Fruit fly (Drosophila melanogaster) whole organism, embryonic: ENCODE measurements around the gene CG3408.

ENCODE experiments used
- ATbp ChIP-seq: fragments of 200-800 bp; sonication (Bioruptor generic); optimal IDR thresholded peaks from 2 replicates; lab custom pipeline; 2017; ENCODE audit warnings: missing biosample characterization, mild to moderate bottlenecking, missing genetic modification characterization, missing genetic modification reagents
- B-H1 ChIP-seq: fragments of 200-800 bp; sonication (Bioruptor generic); IDR thresholded peaks from 3 replicates; pipeline ENCODE4 v1.3.6; 2022; ENCODE audit warnings: missing biosample characterization, missing genetic modification characterization
- BtbVII ChIP-seq: fragments of 200-800 bp; sonication (Bioruptor generic); optimal IDR thresholded peaks from 3 replicates; lab custom pipeline; 2017; ENCODE audit warnings: missing biosample characterization, mild to moderate bottlenecking, missing genetic modification characterization
- CG10366 ChIP-seq: fragments of 200-800 bp; sonication (Bioruptor generic); IDR thresholded peaks from 2 replicates; pipeline ENCODE4 v1.3.6; 2022; ENCODE audit warnings: missing biosample characterization, missing genetic modification characterization
- CG11456 ChIP-seq: fragments of 200-800 bp; sonication (Bioruptor generic); IDR thresholded peaks from 3 replicates; pipeline ENCODE4 v1.3.6; 2022; ENCODE audit warnings: missing biosample characterization, missing genetic modification characterization
- CG12236 ChIP-seq: fragments of 200-800 bp; sonication (Bioruptor generic); optimal IDR thresholded peaks from 2 replicates; lab custom pipeline; 2016; ENCODE audit warnings: missing biosample characterization, missing genetic modification characterization
- CG14860 ChIP-seq: fragments of 200-800 bp; sonication (Bioruptor generic); IDR thresholded peaks from 3 replicates; pipeline ENCODE4 v1.3.6; 2022; ENCODE audit warnings: missing biosample characterization, missing genetic modification characterization; ENCODE audit not compliant: partially characterized antibody
- CG15073 ChIP-seq: fragments of 200-800 bp; sonication (Bioruptor generic); optimal IDR thresholded peaks from 2 replicates; lab custom pipeline; 2016; ENCODE audit warnings: missing biosample characterization, missing genetic modification characterization
- CG15269 ChIP-seq: fragments of 200-800 bp; sonication (Bioruptor generic); optimal IDR thresholded peaks from 2 replicates; lab custom pipeline; 2018; ENCODE audit warnings: missing biosample characterization, mild to moderate bottlenecking, missing genetic modification characterization, moderate library complexity
- CG17186 ChIP-seq: fragments of 200-800 bp; sonication (Bioruptor generic); optimal IDR thresholded peaks from 3 replicates; lab custom pipeline; 2017; ENCODE audit warnings: missing biosample characterization, missing genetic modification reagents, missing genetic modification characterization
- CG17829 ChIP-seq: fragments of 200-800 bp; optimal IDR thresholded peaks from 2 replicates; lab custom pipeline; 2019; ENCODE audit warnings: missing biosample characterization, mild to moderate bottlenecking, missing genetic modification characterization, moderate library complexity
- CG18262 ChIP-seq: fragments of 200-800 bp; optimal IDR thresholded peaks from 3 replicates; lab custom pipeline; 2019; ENCODE audit warnings: missing biosample characterization, mild to moderate bottlenecking, missing genetic modification characterization, moderate library complexity
- CG18619 ChIP-seq: fragments of 200-800 bp; sonication (Bioruptor generic); optimal IDR thresholded peaks from 3 replicates; lab custom pipeline; 2017; ENCODE audit warnings: missing biosample characterization, mild to moderate bottlenecking, missing genetic modification characterization
- CG18764 ChIP-seq: fragments of 200-800 bp; sonication (Bioruptor generic); optimal IDR thresholded peaks from 3 replicates; lab custom pipeline; 2016; ENCODE audit warnings: missing biosample characterization, missing genetic modification characterization
- CG2120 ChIP-seq: fragments of 200-800 bp; sonication (Bioruptor generic); optimal IDR thresholded peaks from 3 replicates; lab custom pipeline; 2016; ENCODE audit warnings: missing biosample characterization, missing genetic modification characterization
- CG6813 ChIP-seq: fragments of 200-800 bp; sonication (Bioruptor generic); optimal IDR thresholded peaks from 2 replicates; lab custom pipeline; 2017; ENCODE audit warnings: missing biosample characterization, missing genetic modification characterization, mild to moderate bottlenecking, moderate library complexity, missing genetic modification reagents
- CG6854 ChIP-seq: fragments of 200-800 bp; sonication (Bioruptor generic); optimal IDR thresholded peaks from 3 replicates; lab custom pipeline; 2017; ENCODE audit warnings: missing biosample characterization, mild to moderate bottlenecking, missing genetic modification characterization
- CG7745 ChIP-seq: fragments of 200-800 bp; sonication (Bioruptor generic); optimal IDR thresholded peaks from 2 replicates; lab custom pipeline; 2018; ENCODE audit warnings: missing biosample characterization, mild to moderate bottlenecking, missing genetic modification characterization, moderate library complexity
- CG8290 ChIP-seq, 3 experiments: fragments of 200-800 bp; sonication (Bioruptor generic); optimal IDR thresholded peaks; 2 replicates each; lab custom pipeline; 2016 to 2019; ENCODE audit warnings: missing biosample characterization in 3 of 3, missing genetic modification characterization in 3 of 3, mild to moderate bottlenecking in 2 of 3, moderate library complexity in 1 of 3
- Drgx ChIP-seq: fragments of 200-800 bp; sonication (Bioruptor generic); IDR thresholded peaks from 2 replicates; pipeline ENCODE4 v1.3.6; 2022; ENCODE audit warnings: missing biosample characterization, missing genetic modification characterization
- Eip74EF ChIP-seq, 2 experiments: fragments of 200-800 bp in 1 of 2; fragments of >200 bp in 1 of 2; sonication (Bioruptor generic) in 1 of 2; optimal IDR thresholded peaks; 2 replicates each; lab custom pipeline; 2017 to 2019; ENCODE audit warnings: missing biosample characterization in 2 of 2, missing genetic modification characterization in 2 of 2, mild to moderate bottlenecking in 1 of 2, moderate library complexity in 1 of 2
- Fer1 ChIP-seq: fragments of 200-800 bp; sonication (Bioruptor generic); optimal IDR thresholded peaks from 2 replicates; lab custom pipeline; 2017; ENCODE audit warnings: missing biosample characterization, mild to moderate bottlenecking, missing genetic modification characterization
- Fer2 ChIP-seq: fragments of 200-800 bp; sonication (Bioruptor generic); optimal IDR thresholded peaks from 2 replicates; lab custom pipeline; 2018; ENCODE audit warnings: missing biosample characterization, mild to moderate bottlenecking, missing genetic modification characterization, moderate library complexity
- Hand ChIP-seq: fragments of 200-800 bp; sonication (Bioruptor generic); optimal IDR thresholded peaks from 2 replicates; lab custom pipeline; 2017; ENCODE audit warnings: mild to moderate bottlenecking, missing biosample characterization, missing genetic modification reagents, missing genetic modification characterization
- Jarid2 ChIP-seq: fragments of 200-800 bp; sonication (Bioruptor generic); optimal IDR thresholded peaks from 3 replicates; lab custom pipeline; 2017; ENCODE audit warnings: mild to moderate bottlenecking, missing biosample characterization, missing genetic modification reagents, missing genetic modification characterization
- Lpt ChIP-seq: fragments of >200 bp; optimal IDR thresholded peaks from 2 replicates; lab custom pipeline; 2018; ENCODE audit warnings: missing biosample characterization, missing genetic modification characterization
- MTF-1 ChIP-seq: fragments of 200-800 bp; sonication (Bioruptor generic); optimal IDR thresholded peaks from 2 replicates; lab custom pipeline; 2018; ENCODE audit warnings: missing biosample characterization, mild to moderate bottlenecking, missing genetic modification characterization, borderline replicate concordance
- bigmax ChIP-seq: fragments of 200-800 bp; sonication (Bioruptor generic); optimal IDR thresholded peaks from 2 replicates; lab custom pipeline; 2018; ENCODE audit warnings: missing biosample characterization, mild to moderate bottlenecking, missing genetic modification characterization
- chinmo ChIP-seq: fragments of 200-800 bp; sonication (Bioruptor generic); IDR thresholded peaks from 4 replicates; pipeline ENCODE4 v1.3.6; 2022; ENCODE audit warnings: missing biosample characterization, missing genetic modification characterization; ENCODE audit not compliant: partially characterized antibody
- chm ChIP-seq: fragments of 200-800 bp; sonication (Bioruptor generic); IDR thresholded peaks from 2 replicates; pipeline ENCODE4 v1.3.6; 2022; ENCODE audit warnings: missing biosample characterization, missing genetic modification characterization
- ci ChIP-seq: fragments of 200-800 bp; sonication (Bioruptor generic); IDR thresholded peaks from 3 replicates; pipeline ENCODE4 v1.3.6; 2022; ENCODE audit warnings: missing biosample characterization, missing genetic modification characterization
- esg ChIP-seq: fragments of 200-800 bp; sonication (Bioruptor generic); conservative IDR thresholded peaks from 2 replicates; pipeline ENCODE4 v1.3.6; 2022; ENCODE audit warnings: missing biosample characterization, missing genetic modification characterization
- fd102C ChIP-seq: fragments of 200-800 bp; sonication (Bioruptor generic); optimal IDR thresholded peaks from 2 replicates; lab custom pipeline; 2018; ENCODE audit warnings: missing biosample characterization, mild to moderate bottlenecking, missing genetic modification characterization, moderate library complexity
- gsb-n ChIP-seq: fragments of 200-800 bp; sonication (Bioruptor generic); optimal IDR thresholded peaks from 3 replicates; lab custom pipeline; 2018; ENCODE audit warnings: missing biosample characterization, mild to moderate bottlenecking, missing genetic modification characterization
- kah ChIP-seq: fragments of 200-800 bp; sonication (Bioruptor generic); optimal IDR thresholded peaks from 2 replicates; lab custom pipeline; 2018; ENCODE audit warnings: missing biosample characterization, mild to moderate bottlenecking, missing genetic modification characterization
- ken ChIP-seq: fragments of 200-800 bp; sonication (Bioruptor generic); IDR thresholded peaks from 3 replicates; pipeline ENCODE4 v1.3.6; 2022; ENCODE audit warnings: missing biosample characterization, missing genetic modification characterization
- kni ChIP-seq: fragments of 200-800 bp; sonication (Bioruptor generic); optimal IDR thresholded peaks from 3 replicates; lab custom pipeline; 2017; ENCODE audit warnings: mild to moderate bottlenecking, missing biosample characterization, missing genetic modification reagents, missing genetic modification characterization
- nau ChIP-seq: fragments of 200-800 bp; sonication (Bioruptor generic); optimal IDR thresholded peaks from 3 replicates; lab custom pipeline; 2017; ENCODE audit warnings: missing biosample characterization, mild to moderate bottlenecking, missing genetic modification characterization, missing genetic modification reagents
- oc ChIP-seq: fragments of 200-800 bp; sonication (Bioruptor generic); optimal IDR thresholded peaks from 2 replicates; lab custom pipeline; 2018; ENCODE audit warnings: missing biosample characterization, mild to moderate bottlenecking, missing genetic modification characterization, moderate library complexity
- pb ChIP-seq: fragments of 200-800 bp; sonication (Bioruptor generic); optimal IDR thresholded peaks from 3 replicates; lab custom pipeline; 2016; ENCODE audit warnings: missing biosample characterization, missing genetic modification characterization
- prd ChIP-seq, 3 experiments: fragments of >200 bp in 2 of 3; fragments of 200-800 bp in 1 of 3; sonication (Bioruptor generic) in 1 of 3; optimal IDR thresholded peaks in 2 of 3; IDR thresholded peaks in 1 of 3; 2 replicates in 2 of 3; 3 replicates in 1 of 3; pipeline versions ENCODE4 v1.3.6 to Lab custom; 2017 to 2022; ENCODE audit warnings: missing biosample characterization in 1 of 3, missing genetic modification characterization in 1 of 3
- pum ChIP-seq: fragments of 200-800 bp; sonication (Bioruptor generic); optimal IDR thresholded peaks from 2 replicates; lab custom pipeline; 2016; ENCODE audit warnings: missing biosample characterization, missing genetic modification characterization
- slou ChIP-seq: fragments of 200-800 bp; sonication (Bioruptor generic); optimal IDR thresholded peaks from 3 replicates; lab custom pipeline; 2016; ENCODE audit warnings: missing biosample characterization, missing genetic modification characterization
- slp2 ChIP-seq: fragments of 200-800 bp; sonication (Bioruptor generic); optimal IDR thresholded peaks from 2 replicates; lab custom pipeline; 2016; ENCODE audit warnings: missing biosample characterization, missing genetic modification characterization
- sqz ChIP-seq: fragments of 200-800 bp; sonication (Bioruptor generic); optimal IDR thresholded peaks from 3 replicates; lab custom pipeline; 2018; ENCODE audit warnings: missing biosample characterization, mild to moderate bottlenecking, missing genetic modification characterization
- tin ChIP-seq: fragments of 200-800 bp; sonication (Bioruptor generic); optimal IDR thresholded peaks from 3 replicates; lab custom pipeline; 2016; ENCODE audit warnings: missing biosample characterization, missing genetic modification characterization
- tx ChIP-seq: fragments of 200-800 bp; sonication (Bioruptor generic); optimal IDR thresholded peaks from 2 replicates; lab custom pipeline; 2016; ENCODE audit warnings: missing biosample characterization, missing genetic modification characterization
- wek ChIP-seq: fragments of 200-800 bp; sonication (Bioruptor generic); optimal IDR thresholded peaks from 3 replicates; lab custom pipeline; 2018; ENCODE audit warnings: missing biosample characterization, mild to moderate bottlenecking, missing genetic modification characterization, moderate library complexity
- zf30C ChIP-seq: fragments of 200-800 bp; sonication (Bioruptor generic); optimal IDR thresholded peaks from 3 replicates; lab custom pipeline; 2018; ENCODE audit warnings: missing biosample characterization, mild to moderate bottlenecking, missing genetic modification characterization

CG3408 gene

dm6 chr3L:9546875-9547324, 37.5 kb upstream of the CG3408 start, which contains the start of gene CG42673 (continued):
- TF ChIP-seq CG15073 (GFP tag; lab: Kevin White, UChicago) (no peak), CG12236 (GFP tag; lab: Kevin White, UChicago) (no peak), B-H1 (no peak), bigmax (no peak), CG15269 (no peak), kah (peak; percentile 16), oc (tag; lab: Kevin White, UChicago) (peak; percentile 2), wek (GFP tag; lab: Kevin White, UChicago) (no peak), slou (GFP tag; lab: Kevin White, UChicago) (no peak), kni (GFP tag; lab: Kevin White, UChicago) (peak; percentile 32), CG11456 (GFP tag; lab: Robert Waterston, UW) (no peak), prd (optimal IDR thresholded peaks at IDR 0.05; lab: Kevin White, UChicago) (no peak), prd (GFP tag; IDR thresholded peaks at IDR 0.05; lab: Robert Waterston, UW) (no peak), Hand (GFP tag; lab: Kevin White, UChicago) (peak; percentile 28), CG6813 (GFP tag; lab: Kevin White, UChicago) (no peak), Jarid2 (GFP tag; lab: Kevin White, UChicago) (peak; percentile 95), pum (GFP tag; lab: Kevin White, UChicago) (no peak), chinmo (GFP tag; lab: Robert Waterston, UW) (peak; percentile 84; the same call in 2 of the 4 replicates), fd102C (GFP tag; lab: Kevin White, UChicago) (no peak), Eip74EF (GFP tag; optimal IDR thresholded peaks at IDR 0.05; lab: Kevin White, UChicago) (peak in 1 of 2 experiments; percentile 40), tx (no peak), ken (0 out of 3 replicates have a peak, but pooled peaks have one; percentile 20), nau (GFP tag; lab: Kevin White, UChicago) (peak; percentile 27), Drgx (GFP tag; lab: Robert Waterston, UW) (peak; percentile 60), CG18262 (tag; lab: Kevin White, UChicago) (peak; percentile 4), tin (GFP tag; lab: Kevin White, UChicago) (no peak), slp2 (no peak), Lpt (GFP tag; lab: Kevin White, UChicago) (no peak), chm (GFP tag; lab: Robert Waterston, UW) (no peak), esg (GFP tag; lab: Robert Waterston, UW) (no peak), CG7745 (tag; lab: Kevin White, UChicago) (no peak), CG18764 (GFP tag; lab: Kevin White, UChicago) (no peak), CG2120 (GFP tag; lab: Kevin White, UChicago) (no peak), CG18619 (GFP tag; lab: Kevin White, UChicago) (no peak), Fer1 (GFP tag; lab: Kevin White, UChicago) (peak; percentile 63), MTF-1 (GFP tag; lab: Kevin White, UChicago) (peak; percentile 42), pb (GFP tag; lab: Kevin White, UChicago) (no peak), gsb-n (tag; lab: Kevin White, UChicago) (no peak), sqz (GFP tag; lab: Kevin White, UChicago) (peak; percentile 10), ci (GFP tag; lab: Robert Waterston, UW) (peak; percentile 45; the same call in 2 of the 3 replicates), CG17829 (tag; lab: Kevin White, UChicago) (no peak), CG10366 (GFP tag; lab: Robert Waterston, UW) (peak; percentile 70), zf30C (GFP tag; lab: Kevin White, UChicago) (no peak), CG14860 (GFP tag; lab: Robert Waterston, UW) (no peak), CG17186 (no peak), Fer2 (no peak), CG8290 (GFP tag; optimal IDR thresholded peaks at IDR 0.05; lab: Kevin White, UChicago) (no peak), CG8290 (tag; optimal IDR thresholded peaks at IDR 0.05; lab: Kevin White, UChicago) (peak in 1 of 2 experiments; percentile 19), CG6854 (peak; percentile 26), ATbp (no peak), BtbVII (GFP tag; lab: Kevin White, UChicago) (peak; percentile 58)
